Worm (Caenorhabditis elegans): Measurements from ENCODE around the gene paa-1.

paa-1 gene

ce11 chrIII:5472693-5473092 lies 22.2 kb downstream of the paa-1 start:
- TF ChIP-seq set-16 (GFP tag; IDR thresholded peaks at IDR 0.05) = no peak
- TF ChIP-seq jun-1 (tag; optimal IDR thresholded peaks at IDR 0.05) = no peak
- TF ChIP-seq aha-1 (tag) = peak; percentile 38
- no peak for TF ChIP-seq dmd-8 (GFP tag; IDR thresholded peaks at IDR 0.05)
- TF ChIP-seq nhr-28 (tag; optimal IDR thresholded peaks at IDR 0.05) = peak; percentile 42
- TF ChIP-seq T26A8.4 (GFP tag; IDR thresholded peaks at IDR 0.05) = 0 out of 2 replicates have a peak, but pooled peaks have one; percentile 48
- peak; percentile 58 for TF ChIP-seq mxl-3 (GFP tag; optimal IDR thresholded peaks at IDR 0.05)
- no peak for TF ChIP-seq F26F4.8 (GFP tag; conservative IDR thresholded peaks at IDR 0.05)
- peak; percentile 9 for TF ChIP-seq dpl-1 (GFP tag; optimal IDR thresholded peaks at IDR 0.05)
- peak in 1 of 2 experiments; percentile 74 for TF ChIP-seq mdl-1 (tag; optimal IDR thresholded peaks at IDR 0.05)
- peak; percentile 72 for TF ChIP-seq hlh-11 (tag; optimal IDR thresholded peaks at IDR 0.05)
- peak; percentile 74 for TF ChIP-seq nhr-48 (tag; optimal IDR thresholded peaks at IDR 0.05)
- 0 out of 2 replicates have a peak, but pooled peaks have one; percentile 51 for TF ChIP-seq lin-1 (GFP tag; IDR thresholded peaks at IDR 0.05)

- TF ChIP-seq Y105C5A.15 (GFP tag; IDR thresholded peaks at IDR 0.05) = no peak
- TF ChIP-seq daf-16 (GFP tag; optimal IDR thresholded peaks at IDR 0.05) = no peak
- TF ChIP-seq daf-16 (tag; optimal IDR thresholded peaks at IDR 0.05) = no peak
- no peak for TF ChIP-seq mdt-29 (GFP tag; IDR thresholded peaks at IDR 0.05)
- TF ChIP-seq php-3 (GFP tag; IDR thresholded peaks at IDR 0.05) = no peak
- no peak for TF ChIP-seq dmd-9 (GFP tag; IDR thresholded peaks at IDR 0.05)
- TF ChIP-seq mxl-3 (GFP tag; optimal IDR thresholded peaks at IDR 0.05) = peak; percentile 16
- no peak for TF ChIP-seq daf-19 (GFP tag; conservative IDR thresholded peaks at IDR 0.05)
These were observed 23.6 kb downstream of the paa-1 start, which contains the start of gene lon-1 for ce11 chrIII:5474176-5474575. Gene lon-1, plus strand, starts transcription at chrIII:5474476.

- TF ChIP-seq fkh-10 (GFP tag; optimal IDR thresholded peaks at IDR 0.05) = no peak
- no peak for TF ChIP-seq nhr-10 (tag; optimal IDR thresholded peaks at IDR 0.05)
- no peak for TF ChIP-seq dmd-8 (GFP tag; IDR thresholded peaks at IDR 0.05)
- TF ChIP-seq ceh-28 (tag; optimal IDR thresholded peaks at IDR 0.05) = no peak
- TF ChIP-seq aha-1 (tag) = peak; percentile 48
- TF ChIP-seq nhr-111 (GFP tag; optimal IDR thresholded peaks at IDR 0.05) = no peak
- no peak for TF ChIP-seq lin-29 (GFP tag; IDR thresholded peaks at IDR 0.05)
- no peak for TF ChIP-seq spr-3 (GFP tag; optimal IDR thresholded peaks at IDR 0.05)
- TF ChIP-seq dpl-1 (GFP tag; optimal IDR thresholded peaks at IDR 0.05) = no peak
These were observed 27.5 kb downstream of the paa-1 start, which contains the start of gene R02F2.10 for ce11 chrIII:5478011-5478410. Gene R02F2.10, plus strand, starts transcription at chrIII:5478311.

ce11 chrIII:5478824-5479368 lies 28.4 kb downstream of the paa-1 start, which contains the start of the genes R02F2.6 and R02F2.5:
Gene R02F2.6, minus strand, starts transcription at chrIII:5478924.
Gene R02F2.5, plus strand, starts transcription at chrIII:5479318.
- TF ChIP-seq daf-16 (GFP tag; optimal IDR thresholded peaks at IDR 0.05) = no peak
- no peak for TF ChIP-seq daf-16 (tag; optimal IDR thresholded peaks at IDR 0.05)
- peak; percentile 83 for TF ChIP-seq aha-1 (tag)
- no peak for TF ChIP-seq zip-11 (GFP tag; IDR thresholded peaks at IDR 0.05)
- no peak for TF ChIP-seq fos-1 (tag; optimal IDR thresholded peaks at IDR 0.05)
- no peak for TF ChIP-seq mxl-3 (GFP tag; optimal IDR thresholded peaks at IDR 0.05)
- no peak for TF ChIP-seq Y75B8A.6 (GFP tag; IDR thresholded peaks at IDR 0.05)
- TF ChIP-seq set-16 (GFP tag; IDR thresholded peaks at IDR 0.05) = peak; percentile 48; the same call in 1 of the 2 replicates

- TF ChIP-seq lim-7 (GFP tag; IDR thresholded peaks at IDR 0.05) (0 out of 2 replicates have a peak, but pooled peaks have one; percentile 45), nhr-237 (tag; optimal IDR thresholded peaks at IDR 0.05) (no peak), set-16 (GFP tag; IDR thresholded peaks at IDR 0.05) (peak; percentile 91), hmg-1.1 (GFP tag; IDR thresholded peaks at IDR 0.05) (0 out of 2 replicates have a peak, but pooled peaks have one; percentile 9), ceh-28 (tag; optimal IDR thresholded peaks at IDR 0.05) (peak; percentile 86), pqm-1 (tag; optimal IDR thresholded peaks at IDR 0.05) (no peak)
These were observed 29.1 kb downstream of the paa-1 start for ce11 chrIII:5479493-5480167.
